Fruit fly (Drosophila melanogaster): Measurements from ENCODE around the gene CG42537.

The CG42537 gene

DNA sequence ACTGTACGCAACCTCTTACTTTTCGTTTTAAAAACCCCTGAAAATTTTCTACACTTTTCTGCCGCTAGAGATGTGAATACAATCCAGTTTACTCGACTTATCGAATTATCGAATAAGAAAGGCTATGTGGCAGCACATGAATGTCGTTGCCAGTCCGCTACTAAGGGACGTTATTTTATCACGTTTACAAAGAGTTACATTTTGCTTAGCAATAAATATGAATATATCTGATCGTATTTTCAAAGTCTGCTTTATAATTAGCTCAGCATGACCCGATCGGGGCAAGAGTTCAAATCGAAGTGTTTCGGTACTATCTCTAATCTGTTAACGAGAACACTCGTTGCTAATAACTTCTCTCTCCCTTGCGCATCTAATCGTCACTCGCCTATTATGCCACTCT, 9.5 kb upstream of the CG42537 start, which contains the start of gene CG42724:
Gene CG42724, minus strand, starts transcription at position 189 of the 400 bp plus-strand sequence.
- TF ChIP-seq Mnt (GFP tag; optimal IDR thresholded peaks at IDR 0.05) (peak; percentile 10), toe (GFP tag; optimal IDR thresholded peaks at IDR 0.05) (peak; percentile 67), cnc (optimal IDR thresholded peaks at IDR 0.05) (no peak), kay (GFP tag; ENCODE audit: borderline replicate concordance) (no peak), CG14711 (tag; optimal IDR thresholded peaks at IDR 0.05) (no peak), Crg-1 (GFP tag; optimal IDR thresholded peaks at IDR 0.05) (no peak), Clk (GFP tag; optimal IDR thresholded peaks at IDR 0.05) (no peak), ovo (GFP tag; optimal IDR thresholded peaks at IDR 0.05) (no peak), CG1620 (GFP tag; optimal IDR thresholded peaks at IDR 0.05) (no peak), cic (GFP tag; optimal IDR thresholded peaks at IDR 0.05) (no peak), bab1 (GFP tag; optimal IDR thresholded peaks at IDR 0.05) (no peak), CG12768 (GFP tag; optimal IDR thresholded peaks at IDR 0.05) (peak; percentile 16), CG7045 (GFP tag; optimal IDR thresholded peaks at IDR 0.05) (no peak), CG11617 (GFP tag; optimal IDR thresholded peaks at IDR 0.05) (peak; percentile 5), CG5204 (GFP tag; optimal IDR thresholded peaks at IDR 0.05) (no peak), pad (GFP tag; optimal IDR thresholded peaks at IDR 0.05) (no peak), tj (GFP tag; optimal IDR thresholded peaks at IDR 0.05) (no peak), CG33017 (tag; optimal IDR thresholded peaks at IDR 0.05) (no peak), CG7101 (tag; optimal IDR thresholded peaks at IDR 0.05) (no peak), Hr96 (GFP tag; optimal IDR thresholded peaks at IDR 0.05) (no peak)

DNA sequence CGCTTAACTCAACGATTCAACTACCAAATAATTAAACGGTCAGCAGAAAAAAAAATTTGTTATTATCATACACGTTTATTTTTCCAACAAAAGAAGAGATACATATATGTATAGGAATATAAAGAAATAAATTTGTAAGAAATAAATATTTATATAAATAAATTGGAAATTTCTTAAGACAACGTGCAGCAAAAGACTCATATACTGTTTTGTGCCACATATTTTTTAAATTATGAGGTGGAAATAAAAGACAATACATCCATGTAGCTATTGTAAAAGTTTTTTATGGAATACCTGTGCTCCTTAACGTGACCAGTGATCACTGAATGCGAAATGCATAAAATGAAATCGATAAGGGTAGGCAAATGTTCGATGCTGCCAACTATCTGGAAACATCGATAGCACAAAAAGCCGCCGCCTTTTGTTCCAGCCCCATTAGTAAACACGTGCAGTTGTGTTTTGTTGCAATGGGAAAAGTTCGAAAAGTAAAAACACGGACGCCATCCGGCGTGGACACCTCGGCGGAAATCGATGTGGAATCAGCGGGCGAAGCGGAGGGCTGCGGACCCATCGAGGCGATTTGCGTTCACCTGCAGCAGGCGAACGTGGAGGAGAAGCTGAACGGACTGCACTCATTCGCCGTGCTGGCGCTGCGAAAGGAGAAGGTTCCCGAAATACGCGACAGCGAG, 8.9 kb upstream of the CG42537 start, which contains the start of gene CG10286:
Gene CG10286, plus strand, starts transcription at position 416 of the 689 bp plus-strand sequence.
- TF ChIP-seq Crg-1 (GFP tag; optimal IDR thresholded peaks at IDR 0.05) (no peak), Mnt (GFP tag; optimal IDR thresholded peaks at IDR 0.05) (peak; percentile 97), CG5204 (GFP tag; optimal IDR thresholded peaks at IDR 0.05) (no peak), CG14711 (tag; optimal IDR thresholded peaks at IDR 0.05) (peak; percentile 38), CG7101 (tag; optimal IDR thresholded peaks at IDR 0.05) (peak; percentile 41), tj (GFP tag; optimal IDR thresholded peaks at IDR 0.05) (peak; percentile 36), bab1 (GFP tag; optimal IDR thresholded peaks at IDR 0.05) (peak; percentile 20), toe (GFP tag; optimal IDR thresholded peaks at IDR 0.05) (peak; percentile 37), pad (GFP tag; optimal IDR thresholded peaks at IDR 0.05) (peak; percentile 3), CG7045 (GFP tag; optimal IDR thresholded peaks at IDR 0.05) (no peak), CG33017 (tag; optimal IDR thresholded peaks at IDR 0.05) (no peak)

DNA sequence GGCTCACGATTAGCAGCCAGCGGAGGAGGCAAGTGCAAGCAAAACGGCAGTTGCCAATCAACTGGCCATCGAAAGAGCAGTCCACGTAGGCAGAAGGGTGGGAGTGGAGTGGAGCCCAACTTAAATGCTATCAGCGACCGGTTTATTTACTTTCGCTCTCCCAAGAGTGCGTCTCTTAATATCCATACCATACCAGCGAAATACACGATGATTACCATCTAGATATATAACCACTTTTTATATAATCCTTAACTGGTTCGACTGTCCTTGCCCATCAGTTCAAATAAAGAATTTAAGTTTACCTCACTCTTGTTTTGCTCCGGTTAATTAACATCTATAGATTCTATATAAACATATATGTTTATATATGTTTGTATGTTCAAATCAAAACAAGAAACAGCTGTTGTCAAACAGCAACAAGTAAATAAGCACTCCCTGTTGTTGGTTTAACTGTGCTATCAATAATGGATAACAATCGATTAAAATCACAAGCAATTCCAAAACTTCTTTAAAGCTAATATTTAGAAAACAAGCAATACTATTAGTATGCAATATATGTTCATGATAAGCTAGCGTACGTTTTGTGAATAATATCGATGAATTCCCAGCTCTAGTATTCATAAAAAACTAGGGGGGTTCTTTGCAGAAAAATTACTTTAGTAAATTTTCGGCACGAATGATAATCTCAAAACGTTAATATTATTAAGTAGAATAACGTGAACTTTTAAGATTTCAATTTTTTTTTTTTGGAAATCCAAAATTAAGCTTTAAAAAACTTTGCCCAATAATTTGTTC, 3.9 kb upstream of the CG42537 start:
- TF ChIP-seq pad (GFP tag; optimal IDR thresholded peaks at IDR 0.05) (no peak), Hr96 (GFP tag; optimal IDR thresholded peaks at IDR 0.05) (peak; percentile 9), CG33017 (tag; optimal IDR thresholded peaks at IDR 0.05) (peak; percentile 64), CG1620 (GFP tag; optimal IDR thresholded peaks at IDR 0.05) (peak; percentile 42), cic (GFP tag; optimal IDR thresholded peaks at IDR 0.05) (peak; percentile 26), bab1 (GFP tag; optimal IDR thresholded peaks at IDR 0.05) (peak; percentile 29), CG7045 (GFP tag; optimal IDR thresholded peaks at IDR 0.05) (peak; percentile 30), kay (GFP tag; ENCODE audit: borderline replicate concordance) (no peak), CG11617 (GFP tag; optimal IDR thresholded peaks at IDR 0.05) (peak; percentile 43), ovo (GFP tag; optimal IDR thresholded peaks at IDR 0.05) (peak; percentile 6), toe (GFP tag; optimal IDR thresholded peaks at IDR 0.05) (peak; percentile 43), CG12768 (GFP tag; optimal IDR thresholded peaks at IDR 0.05) (peak; percentile 27), cnc (optimal IDR thresholded peaks at IDR 0.05) (no peak), CG7101 (tag; optimal IDR thresholded peaks at IDR 0.05) (peak; percentile 40), tj (GFP tag; optimal IDR thresholded peaks at IDR 0.05) (no peak), CG5204 (GFP tag; optimal IDR thresholded peaks at IDR 0.05) (no peak), Crg-1 (GFP tag; optimal IDR thresholded peaks at IDR 0.05) (peak; percentile 42), Clk (GFP tag; optimal IDR thresholded peaks at IDR 0.05) (no peak), Mnt (GFP tag; optimal IDR thresholded peaks at IDR 0.05) (no peak), CG14711 (tag; optimal IDR thresholded peaks at IDR 0.05) (peak; percentile 29)

DNA sequence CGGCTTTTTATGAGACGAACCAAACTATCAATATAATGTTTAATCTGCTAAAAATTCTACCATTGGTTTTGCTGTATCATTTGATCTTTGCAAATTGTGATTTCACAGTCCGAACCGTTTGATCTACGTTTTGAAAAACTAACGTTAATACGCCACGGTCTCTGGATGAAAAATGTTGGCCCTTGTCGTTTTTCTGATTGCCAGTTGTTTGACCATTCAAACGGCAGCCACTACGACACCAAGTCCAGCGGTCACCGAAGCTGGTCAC, 3.4 kb upstream of the CG42537 start, which contains the start of gene CG42564:
Gene CG42564, plus strand, starts transcription at position 169 of the 268 bp plus-strand sequence.
- TF ChIP-seq bab1 (GFP tag; optimal IDR thresholded peaks at IDR 0.05) = no peak
- TF ChIP-seq Hr96 (GFP tag; optimal IDR thresholded peaks at IDR 0.05) = no peak
- no peak for TF ChIP-seq CG14711 (tag; optimal IDR thresholded peaks at IDR 0.05)
- TF ChIP-seq Crg-1 (GFP tag; optimal IDR thresholded peaks at IDR 0.05) = no peak
- no peak for TF ChIP-seq ovo (GFP tag; optimal IDR thresholded peaks at IDR 0.05)
- no peak for TF ChIP-seq CG7101 (tag; optimal IDR thresholded peaks at IDR 0.05)
- TF ChIP-seq cnc (optimal IDR thresholded peaks at IDR 0.05) = no peak
- TF ChIP-seq pad (GFP tag; optimal IDR thresholded peaks at IDR 0.05) = no peak
- TF ChIP-seq CG7045 (GFP tag; optimal IDR thresholded peaks at IDR 0.05) = no peak

DNA sequence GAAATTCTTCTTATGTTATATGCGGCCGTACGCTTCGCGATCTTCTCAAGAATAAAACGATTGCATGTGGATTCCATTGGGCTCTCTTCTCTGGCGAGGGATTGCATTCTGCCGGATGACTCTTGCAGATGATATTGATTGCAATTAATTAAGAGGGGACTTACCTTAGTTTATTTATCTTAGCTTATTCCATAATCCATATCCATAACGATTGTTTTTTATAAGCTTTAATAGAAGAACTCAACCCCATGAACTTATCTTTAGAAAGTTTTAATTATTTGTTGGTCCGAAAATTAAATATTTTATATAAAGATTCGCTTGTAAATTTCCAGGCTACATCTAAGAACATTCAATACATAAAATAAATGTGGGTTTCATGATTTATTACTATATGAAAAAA, 1.7 kb upstream of the CG42537 start, which contains the start of gene CRAT:
Gene CRAT, minus strand, starts transcription at position 101 of the 400 bp plus-strand sequence.
- TF ChIP-seq CG7101 (tag; optimal IDR thresholded peaks at IDR 0.05) (no peak), cnc (optimal IDR thresholded peaks at IDR 0.05) (no peak), CG12768 (GFP tag; optimal IDR thresholded peaks at IDR 0.05) (no peak), CG1620 (GFP tag; optimal IDR thresholded peaks at IDR 0.05) (no peak), CG33017 (tag; optimal IDR thresholded peaks at IDR 0.05) (no peak), pad (GFP tag; optimal IDR thresholded peaks at IDR 0.05) (no peak), toe (GFP tag; optimal IDR thresholded peaks at IDR 0.05) (no peak), kay (GFP tag; ENCODE audit: borderline replicate concordance) (no peak), Clk (GFP tag; optimal IDR thresholded peaks at IDR 0.05) (no peak), Mnt (GFP tag; optimal IDR thresholded peaks at IDR 0.05) (no peak)
